Fruit fly (Drosophila melanogaster): ENCODE results near the gene CG31279.

CG31279 gene

DNA sequence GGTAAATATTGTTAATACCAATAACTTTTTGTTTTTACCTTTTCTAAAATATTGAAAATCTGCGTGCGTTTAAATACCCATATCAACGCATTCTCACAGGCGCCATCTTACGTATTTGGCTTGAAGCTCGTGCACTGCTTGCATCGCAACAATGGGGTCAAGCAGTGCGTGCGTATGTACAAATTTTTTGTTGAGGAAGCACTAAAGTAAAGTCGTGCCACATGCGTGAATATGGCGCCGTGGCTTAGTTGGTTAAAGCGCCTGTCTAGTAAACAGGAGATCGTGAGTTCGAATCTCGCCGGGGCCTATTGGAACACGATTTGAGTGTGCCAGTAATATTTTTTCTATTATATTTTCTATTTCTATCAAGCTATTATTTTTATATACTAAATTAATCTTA, 1.2 kb downstream of the CG31279 start (continued):
- TF ChIP-seq Ets97D (GFP tag; optimal IDR thresholded peaks at IDR 0.05) (peak; percentile 40), CG6813 (GFP tag; optimal IDR thresholded peaks at IDR 0.05) (no peak), CG18764 (GFP tag; optimal IDR thresholded peaks at IDR 0.05) (peak; percentile 9), NC2β (GFP tag; optimal IDR thresholded peaks at IDR 0.05) (peak; percentile 13), Hsf (GFP tag; optimal IDR thresholded peaks at IDR 0.05) (peak; percentile 7), nom (GFP tag; optimal IDR thresholded peaks at IDR 0.05) (no peak), jumu (GFP tag; optimal IDR thresholded peaks at IDR 0.05) (peak; percentile 2), CG1529 (GFP tag; optimal IDR thresholded peaks at IDR 0.05) (no peak), sens (GFP tag) (peak; percentile 45), klu (GFP tag; IDR thresholded peaks at IDR 0.05) (no peak), Camta (GFP tag; optimal IDR thresholded peaks at IDR 0.05) (peak; percentile 9), CG4617 (GFP tag; optimal IDR thresholded peaks at IDR 0.05; ENCODE audit: borderline replicate concordance) (no peak), CG18599 (GFP tag; optimal IDR thresholded peaks at IDR 0.05) (no peak), C15 (GFP tag; IDR thresholded peaks at IDR 0.05) (no peak), CG13624 (GFP tag; optimal IDR thresholded peaks at IDR 0.05) (peak; percentile 54), sug (tag; optimal IDR thresholded peaks at IDR 0.05) (no peak), mam (GFP tag; optimal IDR thresholded peaks at IDR 0.05) (peak; percentile 56), pan (optimal IDR thresholded peaks at IDR 0.05) (no peak), pan (GFP tag; optimal IDR thresholded peaks at IDR 0.05 in 1 of 2, IDR thresholded peaks at IDR 0.05 in 1 of 2) (peak in 1 of 2 experiments; percentile 59), crp (GFP tag; optimal IDR thresholded peaks at IDR 0.05) (no peak), gce (GFP tag; IDR thresholded peaks at IDR 0.05) (peak; percentile 59; the same call in 1 of the 3 replicates), CG1792 (GFP tag; optimal IDR thresholded peaks at IDR 0.05) (no peak), ems (GFP tag; optimal IDR thresholded peaks at IDR 0.05) (peak; percentile 43), onecut (GFP tag; IDR thresholded peaks at IDR 0.05) (peak; percentile 37; the same call in 1 of the 2 replicates), toy (GFP tag; IDR thresholded peaks at IDR 0.05) (no peak), BtbVII (GFP tag; optimal IDR thresholded peaks at IDR 0.05) (no peak), lola (GFP tag; optimal IDR thresholded peaks at IDR 0.05) (no peak), CG15514 (GFP tag; optimal IDR thresholded peaks at IDR 0.05) (peak; percentile 23), Dfd (GFP tag; optimal IDR thresholded peaks at IDR 0.05) (peak in 1 of 2 experiments; percentile 82), bigmax (GFP tag; optimal IDR thresholded peaks at IDR 0.05) (no peak), Poxn (GFP tag; IDR thresholded peaks at IDR 0.05) (no peak), CG2875 (GFP tag; optimal IDR thresholded peaks at IDR 0.05) (peak; percentile 20), dysf (GFP tag; IDR thresholded peaks at IDR 0.05) (peak; percentile 18; the same call in 1 of the 3 replicates), CG8359 (GFP tag; optimal IDR thresholded peaks at IDR 0.05; ENCODE audit: borderline replicate concordance) (no peak), CG32772 (GFP tag; IDR thresholded peaks at IDR 0.05) (0 out of 2 replicates have a peak, but pooled peaks have one; percentile 28), Sry-δ (GFP tag; optimal IDR thresholded peaks at IDR 0.05) (peak; percentile 18), CG8290 (GFP tag; optimal IDR thresholded peaks at IDR 0.05) (peak; percentile 52), CG8290 (tag; optimal IDR thresholded peaks at IDR 0.05) (peak in 1 of 2 experiments; percentile 89), tin (GFP tag; optimal IDR thresholded peaks at IDR 0.05) (peak; percentile 33), oc (tag; optimal IDR thresholded peaks at IDR 0.05) (no peak), CG8944 (GFP tag; optimal IDR thresholded peaks at IDR 0.05) (peak; percentile 13), CG18476 (GFP tag; optimal IDR thresholded peaks at IDR 0.05) (no peak), dimm (GFP tag; IDR thresholded peaks at IDR 0.05) (no peak), CG16863 (GFP tag; optimal IDR thresholded peaks at IDR 0.05) (no peak), ATbp (GFP tag; optimal IDR thresholded peaks at IDR 0.05) (no peak), sna (GFP tag; IDR thresholded peaks at IDR 0.05; ENCODE audit: partially characterized antibody) (peak; percentile 39; the same call in 1 of the 2 replicates), CG6254 (GFP tag; optimal IDR thresholded peaks at IDR 0.05) (no peak), CG12155 (GFP tag; optimal IDR thresholded peaks at IDR 0.05) (peak; percentile 25), Hmr (GFP tag; optimal IDR thresholded peaks at IDR 0.05) (no peak), CG4404 (GFP tag; IDR thresholded peaks at IDR 0.05) (no peak), CG3163 (GFP tag; optimal IDR thresholded peaks at IDR 0.05) (peak; percentile 55)

Measured in whole organism, embryonic.